Worm (Caenorhabditis elegans): ENCODE measurements around the gene F01G10.6.

The F01G10.6 gene

DNA sequence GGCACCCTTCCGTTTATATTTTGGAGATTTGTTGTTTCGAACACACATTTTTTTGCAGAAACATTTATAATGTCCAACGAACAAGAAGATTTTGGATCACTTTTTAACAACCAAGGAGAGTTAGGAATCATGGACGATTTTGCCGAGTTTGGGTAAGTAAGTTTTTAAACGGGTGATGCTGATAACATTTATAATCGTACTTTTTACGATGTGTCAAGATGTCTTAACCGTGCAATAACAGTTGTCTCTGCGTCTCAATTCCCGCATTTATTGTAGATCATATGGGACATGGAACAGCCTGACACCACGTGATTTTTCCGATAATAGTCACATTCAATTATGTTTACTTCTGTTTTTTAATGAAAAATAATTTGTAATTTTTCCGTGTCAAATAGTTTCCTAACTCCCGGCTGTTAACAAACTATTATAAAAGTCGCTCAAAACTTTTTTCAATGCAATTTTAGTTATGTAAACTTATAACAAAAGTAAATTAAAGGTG is 23.2 kb upstream of the F01G10.6 start, which contains the start of gene daf-14 (continued):
- TF ChIP-seq nhr-48 (tag; optimal IDR thresholded peaks at IDR 0.05): peak; percentile 20
- peak in 1 of 2 experiments; percentile 12 for TF ChIP-seq unc-62 (GFP tag; optimal IDR thresholded peaks at IDR 0.05 in 1 of 2)
- no peak for TF ChIP-seq unc-62 (tag; optimal IDR thresholded peaks at IDR 0.05)
- TF ChIP-seq hif-1 (tag; optimal IDR thresholded peaks at IDR 0.05): no peak
- no peak for TF ChIP-seq nhr-11 (tag; optimal IDR thresholded peaks at IDR 0.05)
- TF ChIP-seq daf-16 (GFP tag; optimal IDR thresholded peaks at IDR 0.05): no peak
- peak; percentile 82 for TF ChIP-seq daf-16 (tag; optimal IDR thresholded peaks at IDR 0.05)
- no peak for TF ChIP-seq ZK546.5 (tag; optimal IDR thresholded peaks at IDR 0.05)
- no peak for TF ChIP-seq ceh-32 (tag; optimal IDR thresholded peaks at IDR 0.05; ENCODE audit: poor library complexity)
- no peak for TF ChIP-seq ceh-44 (GFP tag; IDR thresholded peaks at IDR 0.05)
- peak; percentile 65 for TF ChIP-seq hlh-11 (tag; optimal IDR thresholded peaks at IDR 0.05)
- peak in 1 of 2 experiments; percentile 33 for TF ChIP-seq lsy-2 (tag; optimal IDR thresholded peaks at IDR 0.05)
- no peak for TF ChIP-seq zag-1 (tag; optimal IDR thresholded peaks at IDR 0.05)
- peak; percentile 25 for TF ChIP-seq duxl-1 (tag; optimal IDR thresholded peaks at IDR 0.05; ENCODE audit: poor library complexity)
- no peak for TF ChIP-seq ces-1 (GFP tag; optimal IDR thresholded peaks at IDR 0.05)

DNA sequence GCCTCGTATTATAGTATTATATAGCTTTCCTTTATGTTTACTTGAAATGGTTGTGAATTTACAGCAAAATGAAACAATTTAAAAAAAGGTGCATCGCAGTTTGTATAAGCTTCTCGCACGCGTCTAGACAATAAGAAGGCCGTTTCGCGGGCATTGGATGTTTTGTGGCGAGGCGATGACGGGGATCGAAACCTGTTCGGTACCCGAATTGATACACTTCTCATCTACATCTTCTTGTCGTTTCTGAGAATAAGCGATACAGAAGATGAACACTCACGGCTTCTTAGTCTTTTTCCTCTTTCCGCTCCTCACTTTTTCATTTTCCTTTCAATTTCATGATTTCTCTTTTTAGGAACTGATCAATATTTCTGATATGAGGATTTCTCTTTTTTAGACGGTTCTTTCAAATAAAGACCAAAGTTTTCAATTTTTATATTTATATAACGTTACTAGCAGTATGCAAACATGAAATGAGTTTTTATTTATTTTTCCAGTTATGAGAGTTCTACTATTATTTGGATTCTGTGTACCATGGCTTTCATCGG is 18.3 kb upstream of the F01G10.6 start, which contains the start of gene F01G10.10:
Gene F01G10.10 (plus strand): TSS at position 495 of the 545 bp plus-strand sequence.
- no peak for TF ChIP-seq unc-39 (tag; optimal IDR thresholded peaks at IDR 0.05)
- TF ChIP-seq ces-1 (GFP tag; optimal IDR thresholded peaks at IDR 0.05): no peak
- no peak for TF ChIP-seq ceh-28 (tag; optimal IDR thresholded peaks at IDR 0.05)
- no peak for TF ChIP-seq lsy-2 (tag; optimal IDR thresholded peaks at IDR 0.05)
- peak; percentile 5 for TF ChIP-seq spr-1 (tag; optimal IDR thresholded peaks at IDR 0.05)
- peak; percentile 13 for TF ChIP-seq nhr-28 (tag; optimal IDR thresholded peaks at IDR 0.05)
- no peak for TF ChIP-seq nhr-6 (tag; optimal IDR thresholded peaks at IDR 0.05)
- TF ChIP-seq mdl-1 (tag; optimal IDR thresholded peaks at IDR 0.05): peak in 1 of 2 experiments; percentile 16
- TF ChIP-seq ama-1 (optimal IDR thresholded peaks at IDR 0.05): peak; percentile 59
- no peak for TF ChIP-seq ceh-44 (GFP tag; IDR thresholded peaks at IDR 0.05)
- TF ChIP-seq T20F7.1 (GFP tag; optimal IDR thresholded peaks at IDR 0.05): peak; percentile 40
- peak; percentile 85; the same call in 1 of the 2 replicates for TF ChIP-seq zfp-3 (GFP tag; conservative IDR thresholded peaks at IDR 0.05)
- no peak for TF ChIP-seq daf-16 (GFP tag; optimal IDR thresholded peaks at IDR 0.05)
- peak; percentile 12 for TF ChIP-seq daf-16 (tag; optimal IDR thresholded peaks at IDR 0.05)
- TF ChIP-seq dmd-8 (GFP tag; IDR thresholded peaks at IDR 0.05): 0 out of 2 replicates have a peak, but pooled peaks have one; percentile 4
- TF ChIP-seq lin-38 (GFP tag; IDR thresholded peaks at IDR 0.05): peak; percentile 48
- TF ChIP-seq mes-2 (tag; optimal IDR thresholded peaks at IDR 0.05; ENCODE audit: poor library complexity, severe bottlenecking): peak; percentile 33
- TF ChIP-seq nhr-111 (GFP tag; optimal IDR thresholded peaks at IDR 0.05): peak; percentile 13
- TF ChIP-seq tra-1 (GFP tag; IDR thresholded peaks at IDR 0.05): peak; percentile 41; the same call in 1 of the 2 replicates
- 0 out of 2 replicates have a peak, but pooled peaks have one; percentile 35 for TF ChIP-seq Y48G9A.11 (GFP tag; IDR thresholded peaks at IDR 0.05)
- TF ChIP-seq hlh-11 (tag; optimal IDR thresholded peaks at IDR 0.05): peak; percentile 9
- TF ChIP-seq lin-39 (tag; optimal IDR thresholded peaks at IDR 0.05): no peak
- peak; percentile 57; the same call in 1 of the 2 replicates for TF ChIP-seq lim-7 (GFP tag; IDR thresholded peaks at IDR 0.05)
- peak; percentile 36; the same call in 1 of the 2 replicates for TF ChIP-seq T26A8.4 (GFP tag; IDR thresholded peaks at IDR 0.05)
- TF ChIP-seq nhr-102 (tag; optimal IDR thresholded peaks at IDR 0.05): peak; percentile 25
- TF ChIP-seq Y75B8A.6 (GFP tag; IDR thresholded peaks at IDR 0.05): peak; percentile 3; the same call in 1 of the 2 replicates
- TF ChIP-seq mxl-3 (GFP tag; optimal IDR thresholded peaks at IDR 0.05): peak; percentile 2
- TF ChIP-seq dve-1 (tag; optimal IDR thresholded peaks at IDR 0.05; ENCODE audit: insufficient read depth): peak; percentile 6
- TF ChIP-seq aha-1 (tag): peak; percentile 2
- peak; percentile 42; the same call in 1 of the 2 replicates for TF ChIP-seq egl-43 (GFP tag; IDR thresholded peaks at IDR 0.05)
- 0 out of 2 replicates have a peak, but pooled peaks have one; percentile 60 for TF ChIP-seq arid-1 (GFP tag; conservative IDR thresholded peaks at IDR 0.05)
- peak; percentile 40 for TF ChIP-seq mep-1 (tag; optimal IDR thresholded peaks at IDR 0.05)
- peak; percentile 5 for TF ChIP-seq dpl-1 (GFP tag; optimal IDR thresholded peaks at IDR 0.05)
- TF ChIP-seq ceh-62 (tag; optimal IDR thresholded peaks at IDR 0.05): no peak

Measured in whole organism, L4 larva.